Worm (Caenorhabditis elegans): ENCODE measurements around the gene dhhc-1.

dhhc-1 gene

DNA sequence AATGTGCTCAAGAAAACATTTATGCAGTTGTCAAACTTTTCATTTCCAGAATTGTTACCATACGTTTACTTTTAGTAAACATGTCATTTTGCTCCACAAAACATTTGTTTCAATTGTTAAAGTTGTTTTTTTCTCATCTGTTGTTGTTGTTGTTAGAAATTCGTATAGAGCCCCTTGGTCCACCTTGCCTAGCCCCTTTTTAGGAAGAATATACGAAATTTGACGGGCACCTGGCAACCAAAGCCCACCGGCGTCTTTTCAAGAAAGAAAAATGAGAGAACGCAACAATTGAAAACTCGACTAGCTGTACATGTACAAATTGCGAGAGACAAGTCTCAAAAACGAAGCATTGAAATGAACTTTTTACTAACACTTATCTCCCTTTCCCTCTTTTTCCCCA lies 15.8 kb downstream of the dhhc-1 start, which contains the start of gene F09B12.5:
TSS of gene F09B12.5 (plus strand) at position 301 of the 400 bp plus-strand sequence.
- TF ChIP-seq fkh-10 (GFP tag; optimal IDR thresholded peaks at IDR 0.05) = no peak
- TF ChIP-seq ceh-24 (tag; optimal IDR thresholded peaks at IDR 0.05) = no peak
- TF ChIP-seq mec-3 (tag; optimal IDR thresholded peaks at IDR 0.05; ENCODE audit: borderline replicate concordance) = no peak
- TF ChIP-seq che-1 (tag; optimal IDR thresholded peaks at IDR 0.05) = no peak
- no peak for TF ChIP-seq Y22D7AL.16 (tag; optimal IDR thresholded peaks at IDR 0.05)
- no peak for TF ChIP-seq lim-6 (tag; optimal IDR thresholded peaks at IDR 0.05)
- no peak for TF ChIP-seq pha-2 (tag; optimal IDR thresholded peaks at IDR 0.05)
- no peak for TF ChIP-seq pat-9 (tag; optimal IDR thresholded peaks at IDR 0.05)
- TF ChIP-seq ceh-18 (tag; optimal IDR thresholded peaks at IDR 0.05) = no peak
- no peak for TF ChIP-seq fkh-6 (tag; optimal IDR thresholded peaks at IDR 0.05)
- no peak for TF ChIP-seq C38D4.7 (GFP tag; optimal IDR thresholded peaks at IDR 0.05)
- TF ChIP-seq ama-1 (optimal IDR thresholded peaks at IDR 0.05) = no peak
- no peak for TF ChIP-seq sdc-2 (tag; optimal IDR thresholded peaks at IDR 0.05)

DNA sequence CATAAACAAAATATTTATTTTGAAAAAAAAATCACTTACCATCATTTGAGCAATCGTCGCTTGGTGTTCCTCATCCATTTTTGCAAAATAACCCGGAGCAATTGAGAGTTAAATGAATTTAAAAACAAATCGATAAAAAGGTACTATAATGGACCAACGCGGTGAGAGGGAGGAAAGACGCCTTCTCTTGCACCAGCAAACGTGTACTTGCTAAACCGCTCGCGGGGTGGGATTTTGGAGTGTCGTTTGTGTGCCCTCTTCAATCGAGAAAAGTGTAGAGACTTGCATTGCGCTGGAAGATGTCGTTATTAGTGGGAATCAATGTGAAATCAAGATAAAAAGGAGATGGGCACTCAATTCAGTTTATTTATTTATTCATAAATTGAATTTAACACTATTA lies 16.4 kb downstream of the dhhc-1 start, which contains the start of gene H40L08.1:
TSS of gene H40L08.1 (minus strand) at position 292 of the 400 bp plus-strand sequence.
- TF ChIP-seq ref-2 (tag; optimal IDR thresholded peaks at IDR 0.05) = no peak
- TF ChIP-seq pat-9 (tag; optimal IDR thresholded peaks at IDR 0.05) = no peak
- TF ChIP-seq pha-4 (tag; optimal IDR thresholded peaks at IDR 0.05) = no peak
- no peak for TF ChIP-seq C08G9.2 (tag; optimal IDR thresholded peaks at IDR 0.05)
- TF ChIP-seq unc-42 (tag; optimal IDR thresholded peaks at IDR 0.05) = peak; percentile 15
- no peak for TF ChIP-seq ceh-2 (tag; optimal IDR thresholded peaks at IDR 0.05)
- TF ChIP-seq nfya-1 (tag; optimal IDR thresholded peaks at IDR 0.05) = no peak
- TF ChIP-seq ceh-30 (tag; optimal IDR thresholded peaks at IDR 0.05) = no peak
- no peak for TF ChIP-seq ceh-19 (GFP tag; optimal IDR thresholded peaks at IDR 0.05)
- no peak for TF ChIP-seq K09A11.1 (tag; optimal IDR thresholded peaks at IDR 0.05; ENCODE audit: insufficient read depth)
- no peak for TF ChIP-seq ets-4 (tag; optimal IDR thresholded peaks at IDR 0.05)
- TF ChIP-seq ceh-22 (tag; optimal IDR thresholded peaks at IDR 0.05) = no peak
- TF ChIP-seq madf-2 (tag; optimal IDR thresholded peaks at IDR 0.05) = no peak
- no peak for TF ChIP-seq che-1 (tag; optimal IDR thresholded peaks at IDR 0.05)
- TF ChIP-seq fkh-10 (GFP tag; optimal IDR thresholded peaks at IDR 0.05) = no peak
- TF ChIP-seq T23F11.4 (GFP tag; optimal IDR thresholded peaks at IDR 0.05) = no peak
- TF ChIP-seq C38D4.7 (GFP tag; optimal IDR thresholded peaks at IDR 0.05) = no peak
- peak; percentile 34 for TF ChIP-seq ceh-48 (tag; optimal IDR thresholded peaks at IDR 0.05)
- TF ChIP-seq elt-2 (tag; optimal IDR thresholded peaks at IDR 0.05) = peak; percentile 38
- no peak for TF ChIP-seq hlh-15 (tag; optimal IDR thresholded peaks at IDR 0.05)
- no peak for TF ChIP-seq dmd-4 (tag; optimal IDR thresholded peaks at IDR 0.05; ENCODE audit: borderline replicate concordance)
- TF ChIP-seq mec-3 (tag; optimal IDR thresholded peaks at IDR 0.05; ENCODE audit: borderline replicate concordance) = no peak
- no peak for TF ChIP-seq odd-2 (tag; optimal IDR thresholded peaks at IDR 0.05)
- TF ChIP-seq nhr-11 (tag; optimal IDR thresholded peaks at IDR 0.05) = no peak
- TF ChIP-seq eyg-1 (tag; optimal IDR thresholded peaks at IDR 0.05) = no peak
- no peak for TF ChIP-seq syd-9 (tag; optimal IDR thresholded peaks at IDR 0.05)

DNA sequence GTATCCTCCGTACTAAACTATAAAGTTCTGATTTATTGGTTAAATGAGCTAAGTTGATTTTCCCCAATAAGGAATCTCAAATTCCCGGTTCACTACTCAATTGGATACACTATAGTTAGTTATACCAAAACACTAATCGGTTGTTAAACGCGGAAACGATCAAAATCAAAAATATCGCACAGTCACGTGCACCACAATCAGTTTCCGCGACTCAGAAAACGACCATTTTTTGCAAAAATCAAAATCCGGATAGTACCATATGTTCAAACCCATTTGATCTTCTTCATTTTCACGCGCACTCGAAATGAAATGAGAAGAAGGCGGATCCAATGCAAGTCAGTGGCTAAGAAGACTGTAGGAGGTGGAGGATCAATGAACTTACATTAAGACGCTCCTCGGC lies 18.7 kb downstream of the dhhc-1 start:
- TF ChIP-seq ztf-16 (tag; optimal IDR thresholded peaks at IDR 0.05) (no peak), tbx-2 (tag; optimal IDR thresholded peaks at IDR 0.05) (no peak), ceh-2 (tag; optimal IDR thresholded peaks at IDR 0.05) (no peak), lim-6 (tag; optimal IDR thresholded peaks at IDR 0.05) (no peak), T23F11.4 (GFP tag; optimal IDR thresholded peaks at IDR 0.05) (no peak), C38D4.7 (GFP tag; optimal IDR thresholded peaks at IDR 0.05) (no peak), unc-86 (tag; optimal IDR thresholded peaks at IDR 0.05) (no peak), tbx-7 (tag; optimal IDR thresholded peaks at IDR 0.05) (no peak), ceh-18 (tag; optimal IDR thresholded peaks at IDR 0.05) (no peak), ceh-24 (tag; optimal IDR thresholded peaks at IDR 0.05) (no peak)

DNA sequence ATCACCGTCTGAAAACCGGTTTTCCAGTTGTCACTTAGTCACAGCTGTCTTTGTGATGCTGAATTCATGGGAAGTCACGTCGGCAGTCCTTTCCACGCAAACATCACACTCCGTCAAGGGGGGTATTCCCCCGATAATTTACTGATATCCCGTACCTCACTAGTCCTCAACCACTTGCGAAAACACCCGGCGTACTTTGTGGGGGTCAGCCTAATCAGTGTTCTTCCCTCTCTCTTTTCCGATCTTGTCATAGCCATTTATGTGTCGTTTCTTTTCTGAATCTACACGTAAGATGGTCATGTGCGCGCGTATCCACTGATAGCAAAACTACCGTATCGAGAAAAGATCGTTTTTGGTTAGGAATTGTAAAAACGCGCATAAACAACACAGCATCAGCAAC lies 20.8 kb downstream of the dhhc-1 start:
- TF ChIP-seq ceh-18 (tag; optimal IDR thresholded peaks at IDR 0.05) = no peak
- no peak for TF ChIP-seq T23F11.4 (GFP tag; optimal IDR thresholded peaks at IDR 0.05)
- TF ChIP-seq Y22D7AL.16 (tag; optimal IDR thresholded peaks at IDR 0.05) = no peak
- no peak for TF ChIP-seq nhr-11 (tag; optimal IDR thresholded peaks at IDR 0.05)
- no peak for TF ChIP-seq fkh-10 (GFP tag; optimal IDR thresholded peaks at IDR 0.05)
- TF ChIP-seq ahr-1 (tag; optimal IDR thresholded peaks at IDR 0.05) = no peak
- peak; percentile 33 for TF ChIP-seq ref-2 (tag; optimal IDR thresholded peaks at IDR 0.05)
- TF ChIP-seq ceh-22 (tag; optimal IDR thresholded peaks at IDR 0.05) = no peak
- no peak for TF ChIP-seq ceh-31 (tag; optimal IDR thresholded peaks at IDR 0.05)
